Fruit fly (Drosophila melanogaster) whole organism, embryonic: ENCODE measurements around the gene SsRbeta.

ENCODE experiments used
- ATbp ChIP-seq: fragments of 200-800 bp; sonication (Bioruptor generic); optimal IDR thresholded peaks from 2 replicates; lab custom pipeline; 2017; ENCODE audit warnings: missing biosample characterization, mild to moderate bottlenecking, missing genetic modification characterization, missing genetic modification reagents
- CG10209 ChIP-seq: fragments of 200-800 bp; sonication (Bioruptor generic); optimal IDR thresholded peaks from 3 replicates; lab custom pipeline; 2017; ENCODE audit warnings: missing biosample characterization, mild to moderate bottlenecking, missing genetic modification characterization, missing genetic modification reagents
- CG11085 ChIP-seq: fragments of 200-800 bp; sonication (Bioruptor generic); IDR thresholded peaks from 2 replicates; pipeline ENCODE4 v1.3.6; 2022; ENCODE audit warnings: missing biosample characterization, missing genetic modification characterization
- CG11504 ChIP-seq: fragments of 200-800 bp; sonication (Bioruptor generic); optimal IDR thresholded peaks from 3 replicates; lab custom pipeline; 2019; ENCODE audit warnings: missing biosample characterization, mild to moderate bottlenecking, missing genetic modification characterization, moderate library complexity
- CG16863 ChIP-seq: fragments of 200-800 bp; sonication (Bioruptor generic); optimal IDR thresholded peaks from 3 replicates; lab custom pipeline; 2016; ENCODE audit warnings: missing biosample characterization, missing genetic modification characterization
- CG17829 ChIP-seq: fragments of 200-800 bp; optimal IDR thresholded peaks from 2 replicates; lab custom pipeline; 2019; ENCODE audit warnings: missing biosample characterization, mild to moderate bottlenecking, missing genetic modification characterization, moderate library complexity
- CG18262 ChIP-seq: fragments of 200-800 bp; optimal IDR thresholded peaks from 3 replicates; lab custom pipeline; 2019; ENCODE audit warnings: missing biosample characterization, mild to moderate bottlenecking, missing genetic modification characterization, moderate library complexity
- CG32767 ChIP-seq: fragments of 200-800 bp; sonication (Bioruptor generic); IDR thresholded peaks from 2 replicates; pipeline ENCODE4 v1.3.6; 2022; ENCODE audit warnings: missing biosample characterization, missing genetic modification characterization
- CG7745 ChIP-seq: fragments of 200-800 bp; sonication (Bioruptor generic); optimal IDR thresholded peaks from 2 replicates; lab custom pipeline; 2018; ENCODE audit warnings: missing biosample characterization, mild to moderate bottlenecking, missing genetic modification characterization, moderate library complexity
- CG8290 ChIP-seq, 3 experiments: fragments of 200-800 bp; sonication (Bioruptor generic); optimal IDR thresholded peaks; 2 replicates each; lab custom pipeline; 2016 to 2019; ENCODE audit warnings: missing biosample characterization in 3 of 3, missing genetic modification characterization in 3 of 3, mild to moderate bottlenecking in 2 of 3, moderate library complexity in 1 of 3
- Camta ChIP-seq: fragments of 200-800 bp; sonication (Bioruptor generic); optimal IDR thresholded peaks from 2 replicates; lab custom pipeline; 2016; ENCODE audit warnings: missing biosample characterization, missing genetic modification characterization
- Deaf1 ChIP-seq: fragments of 200-800 bp; optimal IDR thresholded peaks from 3 replicates; lab custom pipeline; 2019; ENCODE audit warnings: missing biosample characterization, mild to moderate bottlenecking, missing genetic modification characterization, moderate library complexity
- Elba2 ChIP-seq: fragments of 200-800 bp; sonication (Bioruptor generic); optimal IDR thresholded peaks from 3 replicates; lab custom pipeline; 2016; ENCODE audit warnings: missing biosample characterization, missing genetic modification characterization
- H2.0 ChIP-seq: fragments of 200-800 bp; sonication (Bioruptor generic); IDR thresholded peaks from 2 replicates; pipeline ENCODE4 v1.3.6; 2022; ENCODE audit warnings: missing biosample characterization, missing genetic modification characterization
- Oli ChIP-seq: fragments of 200-800 bp; sonication (Bioruptor generic); optimal IDR thresholded peaks from 2 replicates; lab custom pipeline; 2018; ENCODE audit warnings: missing biosample characterization, mild to moderate bottlenecking, missing genetic modification characterization, moderate library complexity
- Trl ChIP-seq, 3 experiments: fragments of >200 bp in 2 of 3; fragments of 200-800 bp in 1 of 3; sonication (Bioruptor generic) in 1 of 3; optimal IDR thresholded peaks; 2 replicates in 1 of 3; 3 replicates in 2 of 3; lab custom pipeline; 2016 to 2017; ENCODE audit warnings: missing biosample characterization in 1 of 3, missing genetic modification characterization in 1 of 3
- abd-A ChIP-seq: fragments of 200-800 bp; sonication (Bioruptor generic); optimal IDR thresholded peaks from 3 replicates; lab custom pipeline; 2019; ENCODE audit warnings: missing biosample characterization, mild to moderate bottlenecking, missing genetic modification characterization, moderate library complexity
- bbx ChIP-seq: fragments of 200-800 bp; sonication (Bioruptor generic); IDR thresholded peaks from 2 replicates; pipeline ENCODE4 v1.3.6; 2022; ENCODE audit warnings: missing biosample characterization, missing genetic modification characterization; ENCODE audit not compliant: partially characterized antibody
- bigmax ChIP-seq: fragments of 200-800 bp; sonication (Bioruptor generic); optimal IDR thresholded peaks from 2 replicates; lab custom pipeline; 2018; ENCODE audit warnings: missing biosample characterization, mild to moderate bottlenecking, missing genetic modification characterization
- ci ChIP-seq: fragments of 200-800 bp; sonication (Bioruptor generic); IDR thresholded peaks from 3 replicates; pipeline ENCODE4 v1.3.6; 2022; ENCODE audit warnings: missing biosample characterization, missing genetic modification characterization
- crol ChIP-seq: fragments of 200-800 bp; sonication (Bioruptor generic); IDR thresholded peaks from 2 replicates; pipeline ENCODE4 v1.3.6; 2022; ENCODE audit warnings: missing biosample characterization, missing genetic modification characterization
- gcm2 ChIP-seq: fragments of 200-800 bp; sonication (Bioruptor generic); optimal IDR thresholded peaks from 2 replicates; lab custom pipeline; 2016; ENCODE audit warnings: missing biosample characterization, missing genetic modification characterization
- gsb-n ChIP-seq: fragments of 200-800 bp; sonication (Bioruptor generic); optimal IDR thresholded peaks from 3 replicates; lab custom pipeline; 2018; ENCODE audit warnings: missing biosample characterization, mild to moderate bottlenecking, missing genetic modification characterization
- hb ChIP-seq: fragments of 200-800 bp; sonication (Bioruptor generic); IDR thresholded peaks from 3 replicates; pipeline ENCODE4 v1.3.6; 2022; ENCODE audit warnings: missing biosample characterization, missing genetic modification characterization; ENCODE audit not compliant: partially characterized antibody
- org-1 ChIP-seq: fragments of 200-800 bp; sonication (Bioruptor generic); optimal IDR thresholded peaks from 2 replicates; lab custom pipeline; 2017; ENCODE audit warnings: missing biosample characterization, missing genetic modification characterization
- pho ChIP-seq: fragments of 200-800 bp; sonication (Bioruptor generic); optimal IDR thresholded peaks from 2 replicates; lab custom pipeline; 2016; ENCODE audit warnings: missing biosample characterization, missing genetic modification characterization
- pros ChIP-seq: fragments of 200-800 bp; sonication (Bioruptor generic); optimal IDR thresholded peaks from 3 replicates; lab custom pipeline; 2019; ENCODE audit warnings: missing biosample characterization, mild to moderate bottlenecking, missing genetic modification characterization, moderate library complexity
- run ChIP-seq: fragments of 200-800 bp; sonication (Bioruptor generic); optimal IDR thresholded peaks from 3 replicates; lab custom pipeline; 2018; ENCODE audit warnings: missing biosample characterization, mild to moderate bottlenecking, missing genetic modification characterization
- scrt ChIP-seq: fragments of 200-800 bp; sonication (Bioruptor generic); optimal IDR thresholded peaks from 2 replicates; lab custom pipeline; 2018; ENCODE audit warnings: missing biosample characterization, mild to moderate bottlenecking, missing genetic modification characterization, moderate library complexity
- seq ChIP-seq: fragments of 200-800 bp; sonication (Bioruptor generic); IDR thresholded peaks from 2 replicates; pipeline ENCODE4 v1.3.6; 2022; ENCODE audit warnings: missing biosample characterization, missing genetic modification characterization
- shn ChIP-seq: fragments of 200-800 bp; sonication (Bioruptor generic); optimal IDR thresholded peaks from 3 replicates; lab custom pipeline; 2016; ENCODE audit warnings: missing biosample characterization, missing genetic modification characterization
- twi ChIP-seq: fragments of 200-800 bp; optimal IDR thresholded peaks from 2 replicates; lab custom pipeline; 2019; ENCODE audit warnings: missing biosample characterization, mild to moderate bottlenecking, missing genetic modification characterization, moderate library complexity
- vnd ChIP-seq: fragments of 200-800 bp; sonication (Bioruptor generic); IDR thresholded peaks from 3 replicates; pipeline ENCODE4 v1.3.6; 2022; ENCODE audit warnings: missing biosample characterization, missing genetic modification characterization; ENCODE audit not compliant: partially characterized antibody

SsRbeta gene

DNA sequence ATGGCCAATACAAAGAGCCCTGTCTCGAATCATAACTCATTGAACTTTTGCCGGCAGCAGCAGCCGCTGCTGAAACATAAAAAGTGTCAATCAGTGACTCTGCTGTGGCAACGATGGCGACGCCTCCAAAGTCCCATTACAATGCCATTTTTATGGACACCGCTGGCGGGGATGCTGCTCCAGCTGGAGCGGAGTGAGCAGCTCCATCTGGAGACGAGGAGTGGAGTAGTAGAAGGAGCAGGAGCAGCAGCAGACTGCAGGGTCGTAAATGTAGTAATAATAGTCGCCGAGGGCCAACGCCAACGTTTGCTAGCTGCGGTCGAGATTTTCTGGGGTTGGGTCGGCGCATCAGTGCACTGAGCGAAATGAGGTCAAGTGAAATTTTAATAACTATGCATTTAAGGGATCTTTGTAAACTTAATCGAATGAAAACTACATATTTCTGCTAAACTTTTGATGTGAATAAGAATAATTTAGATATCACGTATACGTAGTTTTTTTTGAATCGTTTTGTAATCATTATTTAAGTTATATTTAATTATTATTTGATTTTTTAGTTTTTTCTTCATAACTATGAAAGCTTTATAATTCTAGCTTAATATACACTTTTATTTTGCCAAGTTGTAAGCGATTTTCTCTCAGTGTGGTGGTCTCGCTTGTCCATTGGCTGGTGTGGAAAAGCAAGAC, 39.2 kb downstream of the SsRbeta start (continued):
- TF ChIP-seq CG18262 (tag; lab: Kevin White, UChicago) (peak; percentile 27), CG11504 (tag; lab: Kevin White, UChicago) (peak; percentile 13)

DNA sequence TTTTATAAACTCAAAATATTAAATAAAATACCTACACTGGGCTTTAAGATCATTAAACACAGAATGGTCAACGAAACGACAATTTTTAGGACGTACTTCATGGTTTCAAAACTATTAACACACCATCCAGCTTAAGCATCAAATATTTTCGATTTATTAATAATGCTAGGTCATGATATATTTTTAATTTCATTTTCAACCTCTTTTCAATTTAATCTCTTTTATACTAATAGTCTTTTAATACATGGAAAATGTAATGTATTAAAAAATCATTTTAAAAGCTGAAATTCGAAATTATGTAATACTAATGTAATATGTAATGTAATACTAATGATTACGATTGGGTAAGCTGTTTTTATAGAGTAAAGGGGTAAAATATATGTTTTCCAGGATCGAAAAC, 40.6 kb downstream of the SsRbeta start, which contains the start of gene CG33796:
CG33796 (minus strand) TSS at position 101 of the 400 bp plus-strand sequence.
- TF ChIP-seq H2.0 (GFP tag; lab: Robert Waterston, UW) (no peak), run (tag; lab: Kevin White, UChicago) (no peak), twi (tag; lab: Kevin White, UChicago) (no peak), vnd (GFP tag; lab: Robert Waterston, UW) (no peak), bigmax (GFP tag; lab: Kevin White, UChicago) (no peak), Oli (tag; lab: Kevin White, UChicago) (no peak), org-1 (GFP tag; lab: Kevin White, UChicago) (no peak), scrt (GFP tag; lab: Kevin White, UChicago) (no peak), ATbp (GFP tag; lab: Kevin White, UChicago) (no peak), CG32767 (no peak), bbx (no peak), hb (GFP tag; lab: Robert Waterston, UW) (no peak), pho (GFP tag; lab: Kevin White, UChicago) (no peak), CG16863 (GFP tag; lab: Kevin White, UChicago) (no peak), Elba2 (no peak)
- TF ChIP-seq, all 482 proteins: peak for 0

DNA sequence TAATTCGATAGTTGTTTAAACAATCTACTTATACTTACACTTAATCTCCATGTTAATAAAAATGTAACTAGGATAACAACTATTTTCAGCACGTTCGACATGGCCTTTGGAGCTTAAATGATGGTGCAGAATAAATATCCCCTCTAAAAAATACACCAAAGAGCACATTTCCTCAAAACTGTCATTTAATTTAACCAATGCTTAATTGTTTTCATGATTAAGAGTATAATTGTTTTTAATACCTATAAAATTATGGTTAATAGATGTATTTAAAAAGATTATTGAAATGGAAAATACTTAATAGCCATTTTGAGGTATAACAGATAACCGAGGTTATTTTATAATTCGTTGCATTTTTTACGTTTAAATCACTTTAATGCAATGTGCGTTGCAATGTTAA, 41.9 kb downstream of the SsRbeta start, which contains the start of gene CG33795:
CG33795 (minus strand) TSS at position 101 of the 400 bp plus-strand sequence.
- TF ChIP-seq gcm2 (GFP tag; lab: Kevin White, UChicago) (no peak), shn (GFP tag; lab: Kevin White, UChicago) (no peak), CG17829 (tag; lab: Kevin White, UChicago) (no peak), Camta (GFP tag; lab: Kevin White, UChicago) (no peak), CG7745 (tag; lab: Kevin White, UChicago) (no peak), Oli (tag; lab: Kevin White, UChicago) (no peak)

DNA sequence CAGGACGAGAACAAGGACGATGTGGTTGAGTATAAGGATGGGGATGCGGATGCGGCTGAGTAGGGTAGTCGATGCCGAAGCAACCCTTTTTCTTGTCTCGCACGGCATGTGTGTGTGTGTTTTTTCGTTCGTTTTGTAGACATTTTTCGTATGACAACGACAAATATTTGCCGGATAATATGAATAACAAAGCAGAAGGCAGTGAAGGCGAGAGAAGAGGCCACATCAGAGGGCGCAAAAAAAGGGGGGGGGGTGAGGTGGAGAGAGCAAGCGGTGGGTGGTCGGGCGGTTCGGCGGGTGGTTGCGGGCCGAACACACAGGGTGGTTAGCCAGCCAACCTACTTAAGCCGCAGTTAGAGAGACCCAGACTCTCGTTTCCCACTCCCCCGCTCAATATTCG, 43.0 kb downstream of the SsRbeta start:
- no peak for TF ChIP-seq bigmax (GFP tag; lab: Kevin White, UChicago)
- no peak for TF ChIP-seq CG8290 (GFP tag; optimal IDR thresholded peaks at IDR 0.05; lab: Kevin White, UChicago)
- peak in 1 of 2 experiments; percentile 6 for TF ChIP-seq CG8290 (tag; optimal IDR thresholded peaks at IDR 0.05; lab: Kevin White, UChicago)
- TF ChIP-seq CG10209, result no peak
- no peak for TF ChIP-seq gsb-n
- TF ChIP-seq ci (GFP tag; lab: Robert Waterston, UW), result 0 out of 3 replicates have a peak, but pooled peaks have one; percentile 22
- TF ChIP-seq CG11085 (GFP tag; lab: Robert Waterston, UW), result no peak
- peak in 1 of 2 experiments; percentile 18 for TF ChIP-seq Trl (optimal IDR thresholded peaks at IDR 0.05; lab: Kevin White, UChicago)
- TF ChIP-seq Trl (GFP tag; optimal IDR thresholded peaks at IDR 0.05; lab: Kevin White, UChicago), result no peak
- TF ChIP-seq Deaf1, result peak; percentile 14
- peak; percentile 85 for TF ChIP-seq pros (GFP tag; lab: Kevin White, UChicago)
- TF ChIP-seq seq (GFP tag; lab: Robert Waterston, UW), result 0 out of 2 replicates have a peak, but pooled peaks have one; percentile 35
- peak; percentile 85 for TF ChIP-seq crol (GFP tag; lab: Robert Waterston, UW)
- TF ChIP-seq abd-A (tag; lab: Kevin White, UChicago), result peak; percentile 30
